Worm (Caenorhabditis elegans) whole organism, mixed stage, embryonic: ENCODE measurements around the gene zyg-12.

Source experiments
- ceh-39 ChIP-seq: fragments of 150-350 bp; optimal IDR thresholded peaks from 2 replicates; lab custom pipeline; 2014; ENCODE audit warnings: missing biosample characterization, missing genetic modification characterization
- ceh-83 ChIP-seq: fragments of 200-800 bp; sonication (Bioruptor generic); optimal IDR thresholded peaks from 2 replicates; lab custom pipeline; 2018; ENCODE audit warnings: mild to moderate bottlenecking, missing genetic modification characterization, missing compliant biosample characterization
- ces-1 ChIP-seq: fragments of 150-350 bp; optimal IDR thresholded peaks from 2 replicates; lab custom pipeline; 2014; ENCODE audit warnings: missing biosample characterization, missing genetic modification reagents, missing genetic modification characterization
- lin-13 ChIP-seq: fragments of 150-350 bp; optimal IDR thresholded peaks from 2 replicates; lab custom pipeline; 2014; ENCODE audit warnings: missing biosample characterization, missing genetic modification characterization
- lsy-2 ChIP-seq: fragments of 150-350 bp; optimal IDR thresholded peaks from 2 replicates; lab custom pipeline; 2014; ENCODE audit warnings: missing biosample characterization, missing genetic modification characterization
- mab-5 ChIP-seq: fragments of 150-350 bp; optimal IDR thresholded peaks from 2 replicates; lab custom pipeline; 2014; ENCODE audit warnings: missing biosample characterization, missing genetic modification characterization
- nhr-12 ChIP-seq: fragments of 150-350 bp; optimal IDR thresholded peaks from 2 replicates; lab custom pipeline; 2014; ENCODE audit warnings: missing biosample characterization, missing genetic modification characterization
- nhr-28 ChIP-seq: fragments of 150-350 bp; optimal IDR thresholded peaks from 2 replicates; lab custom pipeline; 2014; ENCODE audit warnings: missing biosample characterization, missing genetic modification characterization
- pha-4 ChIP-seq: fragments of 150-350 bp; optimal IDR thresholded peaks from 2 replicates; lab custom pipeline; 2018; ENCODE audit warnings: missing biosample characterization, missing genetic modification reagents, missing genetic modification characterization
- snpc-4 ChIP-seq: fragments of 150-350 bp; optimal IDR thresholded peaks from 2 replicates; lab custom pipeline; 2014; ENCODE audit warnings: missing biosample characterization, missing genetic modification characterization
- unc-120 ChIP-seq: sonication (generic microtip); optimal IDR thresholded peaks from 2 replicates; lab custom pipeline; 2017; ENCODE audit warnings: missing genetic modification characterization, missing compliant biosample characterization; ENCODE audit not compliant: poor library complexity, severe bottlenecking
- unc-39 ChIP-seq: fragments of 150-350 bp; optimal IDR thresholded peaks from 2 replicates; lab custom pipeline; 2014; ENCODE audit warnings: missing biosample characterization, missing genetic modification characterization
- unc-62 ChIP-seq: fragments of 150-350 bp; optimal IDR thresholded peaks from 2 replicates; lab custom pipeline; 2014; ENCODE audit warnings: missing biosample characterization, missing genetic modification reagents, missing genetic modification characterization
- ztf-11 ChIP-seq: fragments of 150-350 bp; optimal IDR thresholded peaks from 2 replicates; lab custom pipeline; 2014; ENCODE audit warnings: missing biosample characterization, missing genetic modification characterization

ce11 chrII:4953289-4953688, 3.6 kb downstream of the zyg-12 start, which contains the start of gene ndx-3:
- TF ChIP-seq mab-5 (tag; lab: Kevin White, UChicago) (no peak), ztf-11 (tag; lab: Kevin White, UChicago) (no peak), ces-1 (no peak), lin-13 (tag; lab: Kevin White, UChicago) (no peak), unc-39 (tag; lab: Kevin White, UChicago) (no peak), snpc-4 (tag; lab: Kevin White, UChicago) (no peak), nhr-28 (tag; lab: Kevin White, UChicago) (no peak), nhr-12 (tag; lab: Kevin White, UChicago) (no peak), unc-62 (GFP tag; lab: Kevin White, UChicago) (no peak), lsy-2 (tag; lab: Kevin White, UChicago) (no peak), pha-4 (no peak), unc-120 (tag; lab: Kevin White, UChicago) (no peak), ceh-83 (GFP tag; lab: Kevin White, UChicago) (no peak), ceh-39 (no peak)
